Worm (Caenorhabditis elegans) whole organism, L2 larva: ENCODE measurements around the gene eftu-2.

Experiments
- ZK546.5 ChIP-seq: sonication (generic microtip); optimal IDR thresholded peaks from 2 replicates; lab custom pipeline; 2017; ENCODE audit warnings: missing biosample characterization, missing genetic modification characterization
- elt-1 ChIP-seq: fragments of 150-350 bp; optimal IDR thresholded peaks from 2 replicates; lab custom pipeline; 2014; ENCODE audit warnings: missing biosample characterization, missing genetic modification characterization
- nhr-11 ChIP-seq: fragments of 150-350 bp; optimal IDR thresholded peaks from 2 replicates; lab custom pipeline; 2014; ENCODE audit warnings: missing biosample characterization, missing genetic modification characterization
- nhr-237 ChIP-seq: fragments of 150-350 bp; optimal IDR thresholded peaks from 2 replicates; lab custom pipeline; 2014; ENCODE audit warnings: missing biosample characterization, missing genetic modification characterization
- nhr-25 ChIP-seq: fragments of 150-350 bp; sonication (generic microtip); optimal IDR thresholded peaks from 3 replicates; lab custom pipeline; 2014; ENCODE audit warnings: missing biosample characterization, missing genetic modification characterization
- snpc-4 ChIP-seq: fragments of 150-350 bp; optimal IDR thresholded peaks from 2 replicates; lab custom pipeline; 2014; ENCODE audit warnings: missing biosample characterization, missing genetic modification characterization

- TF ChIP-seq nhr-237 (tag; lab: Kevin White, UChicago) (no peak), nhr-11 (tag; lab: Kevin White, UChicago) (no peak), elt-1 (tag; lab: Kevin White, UChicago) (no peak), ZK546.5 (tag; lab: Kevin White, UChicago) (no peak), snpc-4 (tag; lab: Kevin White, UChicago) (no peak), nhr-25 (tag; lab: Kevin White, UChicago) (no peak)
These were observed 46.3 kb downstream of the eftu-2 start, which contains the start of gene F40H6.5 for ce11 chrIII:6055706-6056105.
